Worm (Caenorhabditis elegans): Measurements from ENCODE around the gene nlp-9.

DNA sequence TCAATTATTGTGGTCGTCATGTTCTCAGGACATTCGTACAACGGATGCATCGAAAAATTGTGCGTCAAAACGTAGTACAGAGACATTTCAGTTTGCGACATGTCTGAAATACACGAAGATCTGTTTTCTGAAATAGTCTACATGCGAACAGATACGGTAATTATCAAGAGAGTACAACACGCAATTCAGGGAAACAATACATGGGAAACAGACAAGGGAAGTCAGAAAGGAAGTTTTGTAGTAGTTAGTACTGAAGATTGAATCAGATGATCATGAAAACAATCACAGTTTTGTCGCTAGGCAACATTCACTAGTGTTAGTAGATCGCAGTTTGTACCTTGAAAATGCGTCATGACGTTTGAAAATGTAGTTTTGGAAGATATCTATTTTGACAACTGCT, 30.6 kb downstream of the nlp-9 start, which contains the start of gene srt-13:
- no peak for TF ChIP-seq F13C5.2 (tag; optimal IDR thresholded peaks at IDR 0.05)
- TF ChIP-seq ama-1 (optimal IDR thresholded peaks at IDR 0.05): no peak

All from whole organism, early embryonic.